Fruit fly (Drosophila melanogaster) whole organism, prepupa: ENCODE data around the gene zf30C.
A peak's percentile ranks its signal among the peaks of the same experiment; 100 is the strongest.

Source experiments
- CG10669 ChIP-seq: fragments of 200-800 bp; sonication (Bioruptor generic); optimal IDR thresholded peaks from 3 replicates; lab custom pipeline; 2018; ENCODE audit warnings: missing biosample characterization, mild to moderate bottlenecking, missing genetic modification characterization, moderate library complexity
- CG11902 ChIP-seq: fragments of 200-800 bp; sonication (Bioruptor generic); optimal IDR thresholded peaks from 3 replicates; lab custom pipeline; 2016; ENCODE audit warnings: missing biosample characterization, missing genetic modification characterization
- CG15336 ChIP-seq: fragments of 200-800 bp; sonication (Bioruptor generic); IDR thresholded peaks from 2 replicates; pipeline ENCODE4 v1.3.6; 2022; ENCODE audit warnings: missing biosample characterization, missing genetic modification characterization
- CG1621 ChIP-seq: fragments of 200-800 bp; sonication (Bioruptor generic); optimal IDR thresholded peaks from 3 replicates; lab custom pipeline; 2018; ENCODE audit warnings: missing biosample characterization, mild to moderate bottlenecking, missing genetic modification characterization
- CG3032 ChIP-seq: fragments of 200-800 bp; optimal IDR thresholded peaks from 2 replicates; lab custom pipeline; 2019; ENCODE audit warnings: missing biosample characterization, mild to moderate bottlenecking, missing genetic modification characterization, moderate library complexity
- CG31627 ChIP-seq: fragments of 200-800 bp; sonication (Bioruptor generic); optimal IDR thresholded peaks from 3 replicates; lab custom pipeline; 2016; ENCODE audit warnings: missing biosample characterization, missing genetic modification characterization
- CG32006 ChIP-seq: fragments of 200-800 bp; sonication (Bioruptor generic); optimal IDR thresholded peaks from 3 replicates; lab custom pipeline; 2017; ENCODE audit warnings: missing biosample characterization, mild to moderate bottlenecking, missing genetic modification characterization
- CG34406 ChIP-seq: fragments of 200-800 bp; sonication (Bioruptor generic); optimal IDR thresholded peaks from 3 replicates; lab custom pipeline; 2016; ENCODE audit warnings: missing biosample characterization, missing genetic modification characterization
- CG3919 ChIP-seq: fragments of 200-800 bp; sonication (Bioruptor generic); optimal IDR thresholded peaks from 3 replicates; lab custom pipeline; 2016; ENCODE audit warnings: missing biosample characterization, missing genetic modification characterization
- CG6276 ChIP-seq: fragments of 200-800 bp; sonication (Bioruptor generic); optimal IDR thresholded peaks from 2 replicates; lab custom pipeline; 2017; ENCODE audit warnings: missing biosample characterization, mild to moderate bottlenecking, missing genetic modification characterization
- CG6808 ChIP-seq: fragments of 200-800 bp; sonication (Bioruptor generic); optimal IDR thresholded peaks from 3 replicates; lab custom pipeline; 2017; ENCODE audit warnings: missing biosample characterization, missing genetic modification characterization, mild to moderate bottlenecking, moderate library complexity, missing genetic modification reagents
- CG7368 ChIP-seq: fragments of 200-800 bp; sonication (Bioruptor generic); optimal IDR thresholded peaks from 3 replicates; lab custom pipeline; 2016; ENCODE audit warnings: missing biosample characterization, missing genetic modification characterization
- CG8319 ChIP-seq: fragments of 200-800 bp; sonication (Bioruptor generic); optimal IDR thresholded peaks from 3 replicates; lab custom pipeline; 2016; ENCODE audit warnings: missing biosample characterization, missing genetic modification characterization
- Eip75B ChIP-seq: fragments of 200-800 bp; sonication (Bioruptor generic); optimal IDR thresholded peaks from 3 replicates; lab custom pipeline; 2016; ENCODE audit warnings: missing biosample characterization, missing genetic modification characterization
- Eip78C ChIP-seq: fragments of 200-800 bp; sonication (Bioruptor generic); peaks from one replicate; lab custom pipeline; 2016; ENCODE audit warnings: missing biosample characterization, missing genetic modification characterization
- Eip93F ChIP-seq: fragments of 200-800 bp; sonication (Bioruptor generic); optimal IDR thresholded peaks from 2 replicates; lab custom pipeline; 2016; ENCODE audit warnings: missing biosample characterization, mild to moderate bottlenecking, missing genetic modification characterization
- Hr39 ChIP-seq: fragments of 200-800 bp; sonication (Bioruptor generic); optimal IDR thresholded peaks from 2 replicates; lab custom pipeline; 2016; ENCODE audit warnings: missing biosample characterization, missing genetic modification characterization
- Hr4 ChIP-seq: fragments of 200-800 bp; sonication (Bioruptor generic); optimal IDR thresholded peaks from 3 replicates; lab custom pipeline; 2016; ENCODE audit warnings: missing biosample characterization, missing genetic modification characterization
- Lpt ChIP-seq: fragments of 200-800 bp; sonication (Bioruptor generic); optimal IDR thresholded peaks from 3 replicates; lab custom pipeline; 2016; ENCODE audit warnings: missing biosample characterization, missing genetic modification characterization
- Met ChIP-seq: fragments of 200-800 bp; sonication (Bioruptor generic); optimal IDR thresholded peaks from 3 replicates; lab custom pipeline; 2016; ENCODE audit warnings: missing biosample characterization, missing genetic modification characterization
- OdsH ChIP-seq: fragments of 200-800 bp; sonication (Bioruptor generic); optimal IDR thresholded peaks from 3 replicates; lab custom pipeline; 2016; ENCODE audit warnings: missing biosample characterization, missing genetic modification characterization
- Sox102F ChIP-seq: fragments of 200-800 bp; sonication (Bioruptor generic); optimal IDR thresholded peaks from 2 replicates; lab custom pipeline; 2016; ENCODE audit warnings: missing biosample characterization, mild to moderate bottlenecking, missing genetic modification characterization
- Sox14 ChIP-seq: fragments of 200-800 bp; sonication (Bioruptor generic); optimal IDR thresholded peaks from 3 replicates; lab custom pipeline; 2016; ENCODE audit warnings: missing biosample characterization, missing genetic modification characterization
- Sox15 ChIP-seq: fragments of 200-800 bp; sonication (Bioruptor generic); optimal IDR thresholded peaks from 3 replicates; lab custom pipeline; 2016; ENCODE audit warnings: missing biosample characterization, missing genetic modification characterization
- achi ChIP-seq: fragments of 200-800 bp; sonication (Bioruptor generic); optimal IDR thresholded peaks from 3 replicates; lab custom pipeline; 2016; ENCODE audit warnings: missing biosample characterization, missing genetic modification characterization
- acj6 ChIP-seq: fragments of 200-800 bp; sonication (Bioruptor generic); optimal IDR thresholded peaks from 3 replicates; lab custom pipeline; 2016; ENCODE audit warnings: missing biosample characterization, missing genetic modification characterization
- cyc ChIP-seq: fragments of 200-800 bp; sonication (Bioruptor generic); optimal IDR thresholded peaks from 3 replicates; lab custom pipeline; 2016; ENCODE audit warnings: missing biosample characterization, missing genetic modification characterization
- dac ChIP-seq: fragments of 200-800 bp; sonication (Bioruptor generic); optimal IDR thresholded peaks from 2 replicates; lab custom pipeline; 2017; ENCODE audit warnings: missing biosample characterization, mild to moderate bottlenecking, missing genetic modification characterization
- dsx ChIP-seq: fragments of 200-800 bp; optimal IDR thresholded peaks from 3 replicates; lab custom pipeline; 2019; ENCODE audit warnings: missing biosample characterization, mild to moderate bottlenecking, missing genetic modification characterization, moderate library complexity; ENCODE audit not compliant: poor library complexity, severe bottlenecking
- eg ChIP-seq: fragments of 200-800 bp; sonication (Bioruptor generic); IDR thresholded peaks from 3 replicates; pipeline ENCODE4 v1.3.6; 2022; ENCODE audit warnings: missing biosample characterization, missing genetic modification characterization
- fd59A ChIP-seq: fragments of 200-800 bp; sonication (Bioruptor generic); optimal IDR thresholded peaks from 2 replicates; lab custom pipeline; 2017; ENCODE audit warnings: missing biosample characterization, mild to moderate bottlenecking, missing genetic modification characterization, missing genetic modification reagents
- fkh ChIP-seq: fragments of 200-800 bp; sonication (Bioruptor generic); optimal IDR thresholded peaks from 3 replicates; lab custom pipeline; 2017; ENCODE audit warnings: missing biosample characterization, mild to moderate bottlenecking, missing genetic modification characterization, moderate library complexity
- lz ChIP-seq: fragments of 200-800 bp; sonication (Bioruptor generic); optimal IDR thresholded peaks from 3 replicates; lab custom pipeline; 2016; ENCODE audit warnings: missing biosample characterization, missing genetic modification characterization
- net ChIP-seq: fragments of 200-800 bp; sonication (Bioruptor generic); optimal IDR thresholded peaks from 3 replicates; lab custom pipeline; 2016; ENCODE audit warnings: missing biosample characterization, missing genetic modification characterization
- pdm3 ChIP-seq: fragments of 200-800 bp; sonication (Bioruptor generic); optimal IDR thresholded peaks from 3 replicates; lab custom pipeline; 2016; ENCODE audit warnings: missing biosample characterization, missing genetic modification characterization
- ss ChIP-seq, 2 experiments: fragments of 200-800 bp; sonication (Bioruptor generic); optimal IDR thresholded peaks; 2 replicates in 1 of 2; 3 replicates in 1 of 2; lab custom pipeline; 2017 to 2018; ENCODE audit warnings: mild to moderate bottlenecking in 2 of 2, missing biosample characterization in 2 of 2, missing genetic modification characterization in 2 of 2, moderate library complexity in 1 of 2
- svp ChIP-seq: fragments of 200-800 bp; sonication (Bioruptor generic); peaks from one replicate; lab custom pipeline; 2016; ENCODE audit warnings: missing biosample characterization, missing genetic modification characterization
- vri ChIP-seq: fragments of 200-800 bp; sonication (Bioruptor generic); optimal IDR thresholded peaks from 3 replicates; lab custom pipeline; 2016; ENCODE audit warnings: missing biosample characterization, mild to moderate bottlenecking, missing genetic modification characterization

The zf30C gene

dm6 chr2L:9774980-9775628, 17.0 kb downstream of the zf30C start, which contains the start of the genes ppk11 and ppk16:
ppk11 (minus strand) TSS chr2L:9775030.
ppk16 (minus strand) TSS chr2L:9775030.
- TF ChIP-seq Eip93F (GFP tag; lab: Kevin White, UChicago) (no peak), CG34406 (GFP tag; lab: Kevin White, UChicago) (no peak), Met (GFP tag; lab: Kevin White, UChicago) (no peak), CG15336 (no peak), Lpt (GFP tag; lab: Kevin White, UChicago) (no peak), fkh (peak; percentile 86)

- TF ChIP-seq vri (GFP tag; lab: Kevin White, UChicago) (no peak), CG10669 (no peak), svp (peak; percentile 69), fkh (no peak), achi (GFP tag; lab: Kevin White, UChicago) (no peak)
These were observed 19.8 kb downstream of the zf30C start for dm6 chr2L:9777927-9778326.

- TF ChIP-seq CG6808 (GFP tag; lab: Kevin White, UChicago) (no peak), CG34406 (GFP tag; lab: Kevin White, UChicago) (no peak), fd59A (GFP tag; lab: Kevin White, UChicago) (no peak), svp (peak; percentile 67), acj6 (GFP tag; lab: Kevin White, UChicago) (no peak), fkh (peak; percentile 37)
These were observed 20.3 kb downstream of the zf30C start for dm6 chr2L:9778416-9778815.

- no peak for TF ChIP-seq CG7368 (GFP tag; lab: Kevin White, UChicago)
- TF ChIP-seq Eip78C (GFP tag; lab: Kevin White, UChicago) = peak; percentile 44
- no peak for TF ChIP-seq CG6808 (GFP tag; lab: Kevin White, UChicago)
- peak; percentile 7 for TF ChIP-seq Sox14 (GFP tag; lab: Kevin White, UChicago)
- no peak for TF ChIP-seq lz (GFP tag; lab: Kevin White, UChicago)
- peak; percentile 68 for TF ChIP-seq CG32006 (GFP tag; lab: Kevin White, UChicago)
- peak; percentile 13 for TF ChIP-seq OdsH
- TF ChIP-seq vri (GFP tag; lab: Kevin White, UChicago) = no peak
- peak; percentile 12 for TF ChIP-seq acj6 (GFP tag; lab: Kevin White, UChicago)
- peak; percentile 15 for TF ChIP-seq Sox102F (GFP tag; lab: Kevin White, UChicago)
- TF ChIP-seq svp = no peak
- TF ChIP-seq dac = peak; percentile 0
- peak; percentile 49; the same call in 1 of the 2 replicates for TF ChIP-seq CG15336
- TF ChIP-seq Hr4 (GFP tag; lab: Kevin White, UChicago) = peak; percentile 49
- TF ChIP-seq Met (GFP tag; lab: Kevin White, UChicago) = peak; percentile 3
- TF ChIP-seq Eip75B (GFP tag; lab: Kevin White, UChicago) = peak; percentile 22
- no peak for TF ChIP-seq cyc (GFP tag; lab: Kevin White, UChicago)
- peak; percentile 14 for TF ChIP-seq pdm3 (GFP tag; lab: Kevin White, UChicago)
These were observed 21.0 kb downstream of the zf30C start for dm6 chr2L:9779147-9779546.

- TF ChIP-seq dac (no peak), CG8319 (GFP tag; lab: Kevin White, UChicago) (no peak), dsx (no peak), CG6276 (GFP tag; lab: Kevin White, UChicago) (no peak), CG3032 (tag; lab: Kevin White, UChicago) (no peak), CG34406 (GFP tag; lab: Kevin White, UChicago) (no peak), Hr39 (GFP tag; lab: Kevin White, UChicago) (no peak), net (GFP tag; lab: Kevin White, UChicago) (peak; percentile 5), acj6 (GFP tag; lab: Kevin White, UChicago) (no peak), CG6808 (GFP tag; lab: Kevin White, UChicago) (peak; percentile 7), eg (no peak), CG1621 (tag; lab: Kevin White, UChicago) (no peak), CG11902 (GFP tag; lab: Kevin White, UChicago) (no peak), Sox14 (GFP tag; lab: Kevin White, UChicago) (peak; percentile 46), CG32006 (GFP tag; lab: Kevin White, UChicago) (no peak), Sox15 (no peak), CG3919 (GFP tag; lab: Kevin White, UChicago) (no peak), svp (peak; percentile 90), CG31627 (GFP tag; lab: Kevin White, UChicago) (no peak), Eip75B (GFP tag; lab: Kevin White, UChicago) (no peak), ss (GFP tag; optimal IDR thresholded peaks at IDR 0.05; lab: Kevin White, UChicago) (peak; percentile 37 to 65)
These were observed 21.6 kb downstream of the zf30C start for dm6 chr2L:9779754-9780153.
